Fruit fly (Drosophila melanogaster) whole organism, embryonic: ENCODE data around the gene CG33293.

ENCODE experiments used
- Aef1 ChIP-seq: fragments of 200-800 bp; sonication (Bioruptor generic); IDR thresholded peaks from 3 replicates; pipeline ENCODE4 v1.3.6; 2022; ENCODE audit warnings: missing biosample characterization, missing genetic modification characterization
- Atf-2 ChIP-seq: fragments of 200-800 bp; sonication (Bioruptor generic); optimal IDR thresholded peaks from 2 replicates; lab custom pipeline; 2016; ENCODE audit warnings: missing biosample characterization, missing genetic modification characterization
- Atf3 ChIP-seq: fragments of 200-800 bp; sonication (Bioruptor generic); optimal IDR thresholded peaks from 3 replicates; lab custom pipeline; 2016; ENCODE audit warnings: missing biosample characterization, missing genetic modification characterization
- BtbVII ChIP-seq: fragments of 200-800 bp; sonication (Bioruptor generic); optimal IDR thresholded peaks from 3 replicates; lab custom pipeline; 2017; ENCODE audit warnings: missing biosample characterization, mild to moderate bottlenecking, missing genetic modification characterization
- CG10321 ChIP-seq: fragments of 200-800 bp; sonication (Bioruptor generic); IDR thresholded peaks from 2 replicates; pipeline ENCODE4 v1.3.6; 2022; ENCODE audit warnings: missing biosample characterization, missing genetic modification characterization
- CG12299 ChIP-seq: fragments of 200-800 bp; sonication (Bioruptor generic); optimal IDR thresholded peaks from 2 replicates; lab custom pipeline; 2018; ENCODE audit warnings: missing biosample characterization, mild to moderate bottlenecking, missing genetic modification characterization
- CG12769 ChIP-seq: fragments of 200-800 bp; sonication (Bioruptor generic); optimal IDR thresholded peaks from 2 replicates; lab custom pipeline; 2019; ENCODE audit warnings: missing biosample characterization, mild to moderate bottlenecking, missing genetic modification characterization, moderate library complexity
- CG13775 ChIP-seq: fragments of 200-800 bp; sonication (Bioruptor generic); optimal IDR thresholded peaks from 3 replicates; lab custom pipeline; 2017; ENCODE audit warnings: missing biosample characterization, mild to moderate bottlenecking, missing genetic modification characterization
- CG14667 ChIP-seq: fragments of 200-800 bp; sonication (Bioruptor generic); IDR thresholded peaks from 2 replicates; pipeline ENCODE4 v1.3.6; 2022; ENCODE audit warnings: missing biosample characterization, missing genetic modification characterization
- CG15601 ChIP-seq: fragments of 200-800 bp; sonication (Bioruptor generic); optimal IDR thresholded peaks from 3 replicates; lab custom pipeline; 2019; ENCODE audit warnings: missing biosample characterization, mild to moderate bottlenecking, missing genetic modification characterization, moderate library complexity
- CG1603 ChIP-seq: fragments of 200-800 bp; sonication (Bioruptor generic); optimal IDR thresholded peaks from 2 replicates; lab custom pipeline; 2019; ENCODE audit warnings: missing biosample characterization, mild to moderate bottlenecking, missing genetic modification characterization, moderate library complexity
- CG1647 ChIP-seq: fragments of 200-800 bp; sonication (Bioruptor generic); optimal IDR thresholded peaks from 3 replicates; lab custom pipeline; 2016; ENCODE audit warnings: missing biosample characterization, missing genetic modification characterization
- CG2678 ChIP-seq: fragments of 200-800 bp; sonication (Bioruptor generic); optimal IDR thresholded peaks from 3 replicates; lab custom pipeline; 2019; ENCODE audit warnings: missing biosample characterization, mild to moderate bottlenecking, missing genetic modification characterization, moderate library complexity
- CG31441 ChIP-seq: fragments of 200-800 bp; sonication (Bioruptor generic); IDR thresholded peaks from 2 replicates; pipeline ENCODE4 v1.3.6; 2022; ENCODE audit warnings: missing biosample characterization, missing genetic modification characterization
- CG6683 ChIP-seq: fragments of 200-800 bp; sonication (Bioruptor generic); optimal IDR thresholded peaks from 2 replicates; lab custom pipeline; 2017; ENCODE audit warnings: missing biosample characterization, mild to moderate bottlenecking, missing genetic modification characterization, missing genetic modification reagents
- CG6854 ChIP-seq: fragments of 200-800 bp; sonication (Bioruptor generic); optimal IDR thresholded peaks from 3 replicates; lab custom pipeline; 2017; ENCODE audit warnings: missing biosample characterization, mild to moderate bottlenecking, missing genetic modification characterization
- CG7839 ChIP-seq: fragments of 200-800 bp; sonication (Bioruptor generic); optimal IDR thresholded peaks from 3 replicates; lab custom pipeline; 2018; ENCODE audit warnings: missing biosample characterization, mild to moderate bottlenecking, missing genetic modification characterization, moderate library complexity
- CG9817 ChIP-seq: fragments of 200-800 bp; sonication (Bioruptor generic); optimal IDR thresholded peaks from 2 replicates; lab custom pipeline; 2018; ENCODE audit warnings: missing biosample characterization, mild to moderate bottlenecking, missing genetic modification characterization, moderate library complexity
- CG9932 ChIP-seq: fragments of 200-800 bp; sonication (Bioruptor generic); IDR thresholded peaks from 2 replicates; pipeline ENCODE4 v1.3.6; 2022; ENCODE audit warnings: missing biosample characterization, missing genetic modification characterization
- Dfd ChIP-seq, 2 experiments: fragments of >200 bp; optimal IDR thresholded peaks; 2 replicates each; lab custom pipeline; 2017; ENCODE audit warnings: missing biosample characterization in 2 of 2, missing genetic modification characterization in 2 of 2
- Dip3 ChIP-seq: fragments of 200-800 bp; sonication (Bioruptor generic); optimal IDR thresholded peaks from 3 replicates; lab custom pipeline; 2016; ENCODE audit warnings: missing biosample characterization, missing genetic modification characterization
- Doc2 ChIP-seq: fragments of 200-800 bp; sonication (Bioruptor generic); IDR thresholded peaks from 2 replicates; pipeline ENCODE4 v1.3.6; 2022; ENCODE audit warnings: missing biosample characterization, missing genetic modification characterization
- Drgx ChIP-seq: fragments of 200-800 bp; sonication (Bioruptor generic); IDR thresholded peaks from 2 replicates; pipeline ENCODE4 v1.3.6; 2022; ENCODE audit warnings: missing biosample characterization, missing genetic modification characterization
- Fer1 ChIP-seq: fragments of 200-800 bp; sonication (Bioruptor generic); optimal IDR thresholded peaks from 2 replicates; lab custom pipeline; 2017; ENCODE audit warnings: missing biosample characterization, mild to moderate bottlenecking, missing genetic modification characterization
- Fer3 ChIP-seq: fragments of 200-800 bp; sonication (Bioruptor generic); optimal IDR thresholded peaks from 2 replicates; lab custom pipeline; 2018; ENCODE audit warnings: missing biosample characterization, mild to moderate bottlenecking, missing genetic modification characterization, moderate library complexity
- HLHmδ ChIP-seq: fragments of 200-800 bp; sonication (Bioruptor generic); optimal IDR thresholded peaks from 2 replicates; lab custom pipeline; 2018; ENCODE audit warnings: missing biosample characterization, mild to moderate bottlenecking, missing genetic modification characterization, moderate library complexity
- Hand ChIP-seq: fragments of 200-800 bp; sonication (Bioruptor generic); optimal IDR thresholded peaks from 2 replicates; lab custom pipeline; 2017; ENCODE audit warnings: mild to moderate bottlenecking, missing biosample characterization, missing genetic modification reagents, missing genetic modification characterization
- MESR4 ChIP-seq: fragments of 200-800 bp; sonication (Bioruptor generic); optimal IDR thresholded peaks from 2 replicates; lab custom pipeline; 2018; ENCODE audit warnings: missing biosample characterization, mild to moderate bottlenecking, missing genetic modification characterization, moderate library complexity
- MTF-1 ChIP-seq: fragments of 200-800 bp; sonication (Bioruptor generic); optimal IDR thresholded peaks from 2 replicates; lab custom pipeline; 2018; ENCODE audit warnings: missing biosample characterization, mild to moderate bottlenecking, missing genetic modification characterization, borderline replicate concordance
- Ravus ChIP-seq: fragments of 200-800 bp; sonication (Bioruptor generic); IDR thresholded peaks from 2 replicates; pipeline ENCODE4 v1.3.6; 2022; ENCODE audit warnings: missing biosample characterization, missing genetic modification characterization
- Rfx ChIP-seq: fragments of 200-800 bp; sonication (Bioruptor generic); IDR thresholded peaks from 2 replicates; pipeline ENCODE4 v1.3.6; 2022; ENCODE audit warnings: missing biosample characterization, missing genetic modification characterization
- Tbp ChIP-seq: fragments of >200 bp; optimal IDR thresholded peaks from 2 replicates; lab custom pipeline; 2018; ENCODE audit warnings: missing biosample characterization, missing genetic modification characterization
- YL-1 ChIP-seq: fragments of 200-800 bp; sonication (Bioruptor generic); optimal IDR thresholded peaks from 3 replicates; lab custom pipeline; 2017; ENCODE audit warnings: missing biosample characterization, mild to moderate bottlenecking, missing genetic modification characterization
- bab2 ChIP-seq: fragments of 200-800 bp; sonication (Bioruptor generic); optimal IDR thresholded peaks from 2 replicates; lab custom pipeline; 2016; ENCODE audit warnings: missing biosample characterization, missing genetic modification characterization
- bigmax ChIP-seq: fragments of 200-800 bp; sonication (Bioruptor generic); optimal IDR thresholded peaks from 2 replicates; lab custom pipeline; 2018; ENCODE audit warnings: missing biosample characterization, mild to moderate bottlenecking, missing genetic modification characterization
- chif ChIP-seq, 2 experiments: fragments of 200-800 bp; sonication (Bioruptor generic); optimal IDR thresholded peaks; 3 replicates each; lab custom pipeline; 2016; ENCODE audit warnings: missing biosample characterization in 2 of 2, missing genetic modification characterization in 2 of 2
- chinmo ChIP-seq: fragments of 200-800 bp; sonication (Bioruptor generic); IDR thresholded peaks from 4 replicates; pipeline ENCODE4 v1.3.6; 2022; ENCODE audit warnings: missing biosample characterization, missing genetic modification characterization; ENCODE audit not compliant: partially characterized antibody
- corto ChIP-seq: fragments of 200-800 bp; sonication (Bioruptor generic); optimal IDR thresholded peaks from 2 replicates; lab custom pipeline; 2016; ENCODE audit warnings: missing biosample characterization, mild to moderate bottlenecking, missing genetic modification characterization, moderate library complexity
- gcm ChIP-seq: fragments of 200-800 bp; sonication (Bioruptor generic); optimal IDR thresholded peaks from 2 replicates; lab custom pipeline; 2019; ENCODE audit warnings: missing biosample characterization, mild to moderate bottlenecking, missing genetic modification characterization, moderate library complexity
- gro ChIP-seq: fragments of 200-800 bp; sonication (Bioruptor generic); optimal IDR thresholded peaks from 2 replicates; lab custom pipeline; 2016; ENCODE audit warnings: missing biosample characterization, missing genetic modification characterization
- gsb-n ChIP-seq: fragments of 200-800 bp; sonication (Bioruptor generic); optimal IDR thresholded peaks from 3 replicates; lab custom pipeline; 2018; ENCODE audit warnings: missing biosample characterization, mild to moderate bottlenecking, missing genetic modification characterization
- knrl ChIP-seq: fragments of 200-800 bp; sonication (Bioruptor generic); IDR thresholded peaks from 3 replicates; pipeline ENCODE4 v1.3.6; 2022; ENCODE audit warnings: missing biosample characterization, missing genetic modification characterization; ENCODE audit not compliant: partially characterized antibody
- lilli ChIP-seq: fragments of 200-800 bp; sonication (Bioruptor generic); optimal IDR thresholded peaks from 3 replicates; lab custom pipeline; 2016; ENCODE audit warnings: missing biosample characterization, missing genetic modification characterization
- lola ChIP-seq, 3 experiments: fragments of >200 bp in 2 of 3; fragments of 200-800 bp in 1 of 3; sonication (Bioruptor generic) in 1 of 3; optimal IDR thresholded peaks; 2 replicates each; lab custom pipeline; 2017 to 2019; ENCODE audit warnings: missing biosample characterization in 3 of 3, missing genetic modification characterization in 3 of 3, mild to moderate bottlenecking in 1 of 3, moderate library complexity in 1 of 3
- onecut ChIP-seq: fragments of 200-800 bp; sonication (Bioruptor generic); IDR thresholded peaks from 2 replicates; pipeline ENCODE4 v1.3.6; 2022; ENCODE audit warnings: missing biosample characterization, missing genetic modification characterization
- org-1 ChIP-seq: fragments of 200-800 bp; sonication (Bioruptor generic); optimal IDR thresholded peaks from 2 replicates; lab custom pipeline; 2017; ENCODE audit warnings: missing biosample characterization, missing genetic modification characterization
- p53 ChIP-seq: fragments of 200-800 bp; sonication (Bioruptor generic); optimal IDR thresholded peaks from 2 replicates; lab custom pipeline; 2016; ENCODE audit warnings: missing biosample characterization, missing genetic modification characterization
- pum ChIP-seq: fragments of 200-800 bp; sonication (Bioruptor generic); optimal IDR thresholded peaks from 2 replicates; lab custom pipeline; 2016; ENCODE audit warnings: missing biosample characterization, missing genetic modification characterization
- ranshi ChIP-seq: fragments of 200-800 bp; sonication (Bioruptor generic); IDR thresholded peaks from 2 replicates; pipeline ENCODE4 v1.3.6; 2022; ENCODE audit warnings: missing biosample characterization, missing genetic modification characterization
- sisA ChIP-seq: fragments of 200-800 bp; sonication (Bioruptor generic); IDR thresholded peaks from 2 replicates; pipeline ENCODE4 v1.3.6; 2022; ENCODE audit warnings: missing biosample characterization, missing genetic modification characterization
- yki ChIP-seq: fragments of >200 bp; optimal IDR thresholded peaks from 3 replicates; lab custom pipeline; 2018

CG33293 gene

dm6 chr3R:5209481-5209880, 31.1 kb downstream of the CG33293 start (continued):
- TF ChIP-seq Doc2 (GFP tag; lab: Robert Waterston, UW) (no peak), p53 (GFP tag; lab: Kevin White, UChicago) (no peak), pum (GFP tag; lab: Kevin White, UChicago) (peak; percentile 32), org-1 (GFP tag; lab: Kevin White, UChicago) (no peak), Fer3 (no peak), CG9817 (no peak), CG1647 (peak; percentile 27), corto (no peak), knrl (GFP tag; lab: Robert Waterston, UW) (no peak), CG7839 (tag; lab: Kevin White, UChicago) (peak; percentile 58), CG9932 (GFP tag; lab: Robert Waterston, UW) (no peak), Fer1 (no peak), MTF-1 (GFP tag; lab: Kevin White, UChicago) (no peak), Tbp (no peak), CG13775 (GFP tag; lab: Kevin White, UChicago) (no peak), chinmo (GFP tag; lab: Robert Waterston, UW) (no peak), YL-1 (GFP tag; lab: Kevin White, UChicago) (no peak), CG31441 (GFP tag; lab: Robert Waterston, UW) (peak; percentile 60), MESR4 (GFP tag; lab: Kevin White, UChicago) (no peak), CG12769 (tag; lab: Kevin White, UChicago) (peak; percentile 10), CG6683 (no peak), Hand (GFP tag; lab: Kevin White, UChicago) (no peak), HLHmδ (GFP tag; lab: Kevin White, UChicago) (no peak), CG15601 (tag; lab: Kevin White, UChicago) (peak; percentile 7), Drgx (GFP tag; lab: Robert Waterston, UW) (peak; percentile 91), Atf-2 (no peak), onecut (peak; percentile 30; the same call in 1 of the 2 replicates), bigmax (GFP tag; lab: Kevin White, UChicago) (no peak), Ravus (no peak), Atf3 (GFP tag; lab: Kevin White, UChicago) (no peak), gro (GFP tag; lab: Kevin White, UChicago) (no peak), Dip3 (GFP tag; lab: Kevin White, UChicago) (no peak), CG14667 (GFP tag; lab: Robert Waterston, UW) (no peak), CG6854 (GFP tag; lab: Kevin White, UChicago) (no peak), lola (GFP tag; optimal IDR thresholded peaks at IDR 0.05; lab: Kevin White, UChicago) (peak in 1 of 3 experiments; percentile 9), gsb-n (peak; percentile 44), gcm (peak; percentile 7), lilli (GFP tag; lab: Kevin White, UChicago) (no peak), bab2 (GFP tag; lab: Kevin White, UChicago) (peak; percentile 36), CG12299 (tag; lab: Kevin White, UChicago) (no peak), CG10321 (GFP tag; lab: Robert Waterston, UW) (no peak), BtbVII (GFP tag; lab: Kevin White, UChicago) (no peak), Rfx (GFP tag; lab: Robert Waterston, UW) (no peak), Aef1 (GFP tag; lab: Robert Waterston, UW) (0 out of 3 replicates have a peak, but pooled peaks have one; percentile 34), yki (lab: Kevin White, UChicago) (no peak), sisA (peak; percentile 65), CG2678 (tag; lab: Kevin White, UChicago) (peak; percentile 47), chif (GFP tag; optimal IDR thresholded peaks at IDR 0.05; lab: Kevin White, UChicago) (peak in 1 of 2 experiments; percentile 55), CG1603 (peak; percentile 70), Dfd (GFP tag; optimal IDR thresholded peaks at IDR 0.05; lab: Kevin White, UChicago) (no peak), ranshi (peak; percentile 52; the same call in 1 of the 2 replicates)
